Fruit fly (Drosophila melanogaster) whole organism, embryonic: Measurements from ENCODE around the gene CG15472.

ENCODE experiments used
- ATbp ChIP-seq: fragments of 200-800 bp; sonication (Bioruptor generic); optimal IDR thresholded peaks from 2 replicates; lab custom pipeline; 2017; ENCODE audit warnings: missing biosample characterization, mild to moderate bottlenecking, missing genetic modification characterization, missing genetic modification reagents
- Aef1 ChIP-seq: fragments of 200-800 bp; sonication (Bioruptor generic); IDR thresholded peaks from 3 replicates; pipeline ENCODE4 v1.3.6; 2022; ENCODE audit warnings: missing biosample characterization, missing genetic modification characterization
- CG11093 ChIP-seq: fragments of 200-800 bp; sonication (Bioruptor generic); IDR thresholded peaks from 3 replicates; pipeline ENCODE4 v1.3.6; 2022; ENCODE audit warnings: missing biosample characterization, missing genetic modification characterization
- CG11247 ChIP-seq: fragments of 200-800 bp; sonication (Bioruptor generic); IDR thresholded peaks from 2 replicates; pipeline ENCODE4 v1.3.6; 2022; ENCODE audit warnings: missing biosample characterization, missing genetic modification characterization
- CG11456 ChIP-seq: fragments of 200-800 bp; sonication (Bioruptor generic); IDR thresholded peaks from 3 replicates; pipeline ENCODE4 v1.3.6; 2022; ENCODE audit warnings: missing biosample characterization, missing genetic modification characterization
- CG12155 ChIP-seq: fragments of 200-800 bp; sonication (Bioruptor generic); optimal IDR thresholded peaks from 3 replicates; lab custom pipeline; 2016; ENCODE audit warnings: missing biosample characterization, missing genetic modification characterization
- CG12219 ChIP-seq: fragments of 200-800 bp; sonication (Bioruptor generic); optimal IDR thresholded peaks from 3 replicates; lab custom pipeline; 2018; ENCODE audit warnings: missing biosample characterization, mild to moderate bottlenecking, missing genetic modification characterization
- CG12236 ChIP-seq: fragments of 200-800 bp; sonication (Bioruptor generic); optimal IDR thresholded peaks from 2 replicates; lab custom pipeline; 2016; ENCODE audit warnings: missing biosample characterization, missing genetic modification characterization
- CG15514 ChIP-seq: fragments of 200-800 bp; sonication (Bioruptor generic); optimal IDR thresholded peaks from 3 replicates; lab custom pipeline; 2017; ENCODE audit warnings: missing biosample characterization, missing genetic modification characterization, mild to moderate bottlenecking, moderate library complexity, missing genetic modification reagents
- CG17912 ChIP-seq: fragments of 200-800 bp; sonication (Bioruptor generic); optimal IDR thresholded peaks from 2 replicates; lab custom pipeline; 2018; ENCODE audit warnings: missing biosample characterization, mild to moderate bottlenecking, missing genetic modification characterization
- CG2889 ChIP-seq: fragments of 200-800 bp; sonication (Bioruptor generic); IDR thresholded peaks from 3 replicates; pipeline ENCODE4 v1.3.6; 2022; ENCODE audit warnings: missing biosample characterization, missing genetic modification characterization
- CG3163 ChIP-seq: fragments of 200-800 bp; sonication (Bioruptor generic); optimal IDR thresholded peaks from 3 replicates; lab custom pipeline; 2016; ENCODE audit warnings: missing biosample characterization, missing genetic modification characterization
- CG3281 ChIP-seq: fragments of 200-800 bp; sonication (Bioruptor generic); optimal IDR thresholded peaks from 3 replicates; lab custom pipeline; 2017; ENCODE audit warnings: missing biosample characterization, mild to moderate bottlenecking, missing genetic modification characterization
- CG42726 ChIP-seq: fragments of 200-800 bp; sonication (Bioruptor generic); IDR thresholded peaks from 2 replicates; pipeline ENCODE4 v1.3.6; 2022; ENCODE audit warnings: missing biosample characterization, missing genetic modification characterization; ENCODE audit not compliant: partially characterized antibody
- CG4360 ChIP-seq: fragments of 200-800 bp; sonication (Bioruptor generic); IDR thresholded peaks from 2 replicates; pipeline ENCODE4 v1.3.6; 2022; ENCODE audit warnings: missing biosample characterization, missing genetic modification characterization
- CG4404 ChIP-seq: fragments of 200-800 bp; sonication (Bioruptor generic); IDR thresholded peaks from 2 replicates; pipeline ENCODE4 v1.3.6; 2022; ENCODE audit warnings: missing biosample characterization, missing genetic modification characterization
- CG6683 ChIP-seq: fragments of 200-800 bp; sonication (Bioruptor generic); optimal IDR thresholded peaks from 2 replicates; lab custom pipeline; 2017; ENCODE audit warnings: missing biosample characterization, mild to moderate bottlenecking, missing genetic modification characterization, missing genetic modification reagents
- CG7372 ChIP-seq: fragments of 200-800 bp; sonication (Bioruptor generic); IDR thresholded peaks from 2 replicates; pipeline ENCODE4 v1.3.6; 2022; ENCODE audit warnings: missing biosample characterization, missing genetic modification characterization
- CG9817 ChIP-seq: fragments of 200-800 bp; sonication (Bioruptor generic); optimal IDR thresholded peaks from 2 replicates; lab custom pipeline; 2018; ENCODE audit warnings: missing biosample characterization, mild to moderate bottlenecking, missing genetic modification characterization, moderate library complexity
- CoRest ChIP-seq: fragments of 200-800 bp; sonication (Bioruptor generic); optimal IDR thresholded peaks from 3 replicates; lab custom pipeline; 2018; ENCODE audit warnings: missing biosample characterization, mild to moderate bottlenecking, missing genetic modification characterization, moderate library complexity
- Doc2 ChIP-seq: fragments of 200-800 bp; sonication (Bioruptor generic); IDR thresholded peaks from 2 replicates; pipeline ENCODE4 v1.3.6; 2022; ENCODE audit warnings: missing biosample characterization, missing genetic modification characterization
- Doc3 ChIP-seq: fragments of 200-800 bp; sonication (Bioruptor generic); IDR thresholded peaks from 3 replicates; pipeline ENCODE4 v1.3.6; 2022; ENCODE audit warnings: missing biosample characterization, missing genetic modification characterization; ENCODE audit not compliant: partially characterized antibody
- Drgx ChIP-seq: fragments of 200-800 bp; sonication (Bioruptor generic); IDR thresholded peaks from 2 replicates; pipeline ENCODE4 v1.3.6; 2022; ENCODE audit warnings: missing biosample characterization, missing genetic modification characterization
- Eip74EF ChIP-seq, 2 experiments: fragments of 200-800 bp in 1 of 2; fragments of >200 bp in 1 of 2; sonication (Bioruptor generic) in 1 of 2; optimal IDR thresholded peaks; 2 replicates each; lab custom pipeline; 2017 to 2019; ENCODE audit warnings: missing biosample characterization in 2 of 2, missing genetic modification characterization in 2 of 2, mild to moderate bottlenecking in 1 of 2, moderate library complexity in 1 of 2
- Hr51 ChIP-seq, 2 experiments: fragments of 200-800 bp; sonication (Bioruptor generic); optimal IDR thresholded peaks; 2 replicates in 1 of 2; 3 replicates in 1 of 2; lab custom pipeline; 2016 to 2018; ENCODE audit warnings: missing biosample characterization in 2 of 2, missing genetic modification characterization in 2 of 2, mild to moderate bottlenecking in 1 of 2, moderate library complexity in 1 of 2
- Side ChIP-seq: fragments of 200-800 bp; sonication (Bioruptor generic); optimal IDR thresholded peaks from 2 replicates; lab custom pipeline; 2016; ENCODE audit warnings: missing biosample characterization, missing genetic modification characterization
- Sin3A ChIP-seq: fragments of >200 bp; optimal IDR thresholded peaks from 2 replicates; lab custom pipeline; 2018
- abd-A ChIP-seq: fragments of 200-800 bp; sonication (Bioruptor generic); optimal IDR thresholded peaks from 3 replicates; lab custom pipeline; 2019; ENCODE audit warnings: missing biosample characterization, mild to moderate bottlenecking, missing genetic modification characterization, moderate library complexity
- btn ChIP-seq: fragments of 200-800 bp; sonication (Bioruptor generic); optimal IDR thresholded peaks from 2 replicates; lab custom pipeline; 2016; ENCODE audit warnings: missing biosample characterization, missing genetic modification characterization
- cas ChIP-seq: fragments of 200-800 bp; sonication (Bioruptor generic); IDR thresholded peaks from 2 replicates; pipeline ENCODE4 v1.3.6; 2022; ENCODE audit warnings: missing biosample characterization, missing genetic modification characterization
- cato ChIP-seq: fragments of 200-800 bp; sonication (Bioruptor generic); optimal IDR thresholded peaks from 2 replicates; lab custom pipeline; 2016; ENCODE audit warnings: missing biosample characterization, missing genetic modification characterization, borderline replicate concordance
- crc ChIP-seq: fragments of 200-800 bp; sonication (Bioruptor generic); optimal IDR thresholded peaks from 2 replicates; lab custom pipeline; 2016; ENCODE audit warnings: missing biosample characterization, missing genetic modification characterization
- disco-r ChIP-seq: fragments of 200-800 bp; sonication (Bioruptor generic); optimal IDR thresholded peaks from 2 replicates; lab custom pipeline; 2016; ENCODE audit warnings: missing biosample characterization, missing genetic modification characterization
- jigr1 ChIP-seq: fragments of 200-800 bp; sonication (Bioruptor generic); IDR thresholded peaks from 3 replicates; pipeline ENCODE4 v1.3.6; 2022; ENCODE audit warnings: missing biosample characterization, missing genetic modification characterization
- ken ChIP-seq: fragments of 200-800 bp; sonication (Bioruptor generic); IDR thresholded peaks from 3 replicates; pipeline ENCODE4 v1.3.6; 2022; ENCODE audit warnings: missing biosample characterization, missing genetic modification characterization
- lmd ChIP-seq: fragments of 200-800 bp; sonication (Bioruptor generic); IDR thresholded peaks from 2 replicates; pipeline ENCODE4 v1.3.6; 2022; ENCODE audit warnings: missing biosample characterization, missing genetic modification characterization
- mirr ChIP-seq: fragments of 200-800 bp; sonication (Bioruptor generic); optimal IDR thresholded peaks from 3 replicates; lab custom pipeline; 2018; ENCODE audit warnings: missing biosample characterization, mild to moderate bottlenecking, missing genetic modification characterization
- nau ChIP-seq: fragments of 200-800 bp; sonication (Bioruptor generic); optimal IDR thresholded peaks from 3 replicates; lab custom pipeline; 2017; ENCODE audit warnings: missing biosample characterization, mild to moderate bottlenecking, missing genetic modification characterization, missing genetic modification reagents
- ranshi ChIP-seq: fragments of 200-800 bp; sonication (Bioruptor generic); IDR thresholded peaks from 2 replicates; pipeline ENCODE4 v1.3.6; 2022; ENCODE audit warnings: missing biosample characterization, missing genetic modification characterization
- schlank ChIP-seq: fragments of 200-800 bp; sonication (Bioruptor generic); optimal IDR thresholded peaks from 2 replicates; lab custom pipeline; 2018; ENCODE audit warnings: missing biosample characterization, mild to moderate bottlenecking, missing genetic modification characterization
- scrt ChIP-seq: fragments of 200-800 bp; sonication (Bioruptor generic); optimal IDR thresholded peaks from 2 replicates; lab custom pipeline; 2018; ENCODE audit warnings: missing biosample characterization, mild to moderate bottlenecking, missing genetic modification characterization, moderate library complexity
- sens ChIP-seq: fragments of 200-800 bp; sonication (Bioruptor generic); peaks from one replicate; lab custom pipeline; 2016; ENCODE audit warnings: missing biosample characterization, missing genetic modification characterization
- shn ChIP-seq: fragments of 200-800 bp; sonication (Bioruptor generic); optimal IDR thresholded peaks from 3 replicates; lab custom pipeline; 2016; ENCODE audit warnings: missing biosample characterization, missing genetic modification characterization
- slbo ChIP-seq: fragments of 200-800 bp; sonication (Bioruptor generic); IDR thresholded peaks from 2 replicates; pipeline ENCODE4 v1.3.6; 2022; ENCODE audit warnings: missing biosample characterization, missing genetic modification characterization
- sob ChIP-seq: fragments of 200-800 bp; sonication (Bioruptor generic); IDR thresholded peaks from 2 replicates; pipeline ENCODE4 v1.3.6; 2022; ENCODE audit warnings: missing biosample characterization, missing genetic modification characterization
- tll ChIP-seq, 2 experiments: fragments of 200-800 bp in 1 of 2; fragments of >200 bp in 1 of 2; sonication (Bioruptor generic) in 1 of 2; optimal IDR thresholded peaks; 2 replicates each; lab custom pipeline; 2017 to 2019; ENCODE audit warnings: missing biosample characterization in 2 of 2, missing genetic modification characterization in 2 of 2, mild to moderate bottlenecking in 1 of 2, moderate library complexity in 1 of 2
- usp ChIP-seq: fragments of >200 bp; optimal IDR thresholded peaks from 2 replicates; lab custom pipeline; 2017; ENCODE audit warnings: missing biosample characterization, missing genetic modification characterization

CG15472 gene

dm6 chrX:4782689-4783088 is 12.8 kb upstream of the CG15472 start, which contains the start of gene CG15471:
TSS of gene CG15471 (minus strand) at chrX:4782789.
- no peak for TF ChIP-seq Sin3A
- TF ChIP-seq CG7372 (GFP tag; lab: Robert Waterston, UW): peak; percentile 27; the same call in 1 of the 2 replicates
- TF ChIP-seq, all 482 proteins: peak for 1

- TF ChIP-seq CG6683 (GFP tag; lab: Kevin White, UChicago) (no peak), slbo (GFP tag; lab: Robert Waterston, UW) (no peak), CG3163 (GFP tag; lab: Kevin White, UChicago) (no peak), mirr (no peak), cas (no peak), Aef1 (no peak), abd-A (tag; lab: Kevin White, UChicago) (no peak), cato (no peak), CG2889 (GFP tag; lab: Robert Waterston, UW) (no peak), Doc2 (GFP tag; lab: Robert Waterston, UW) (no peak), Drgx (no peak), CG11247 (GFP tag; lab: Robert Waterston, UW) (no peak)
Measured at dm6 chrX:4777275-4777674, 7.3 kb upstream of the CG15472 start, which contains the start of gene CG2871. TSS of gene CG2871 (minus strand) at chrX:4777375.

- no peak for TF ChIP-seq CG3163 (GFP tag; lab: Kevin White, UChicago)
- no peak for TF ChIP-seq CG4360 (GFP tag; lab: Robert Waterston, UW)
- no peak for TF ChIP-seq CG12236 (GFP tag; lab: Kevin White, UChicago)
- no peak for TF ChIP-seq disco-r (GFP tag; lab: Kevin White, UChicago)
- no peak for TF ChIP-seq Doc3
- TF ChIP-seq btn (GFP tag; lab: Kevin White, UChicago): no peak
- no peak for TF ChIP-seq tll (GFP tag; optimal IDR thresholded peaks at IDR 0.05; lab: Kevin White, UChicago)
- TF ChIP-seq CG9817 (tag; lab: Kevin White, UChicago): no peak
- no peak for TF ChIP-seq ken
- TF ChIP-seq crc (GFP tag; lab: Kevin White, UChicago): no peak
- no peak for TF ChIP-seq nau (GFP tag; lab: Kevin White, UChicago)
Measured at dm6 chrX:4771488-4771887, 1.6 kb upstream of the CG15472 start, which contains the start of gene Klf15. TSS of gene Klf15 (minus strand) at chrX:4771588.

dm6 chrX:4762267-4762666 is 7.7 kb downstream of the CG15472 start:
- TF ChIP-seq CG12155 (GFP tag; lab: Kevin White, UChicago) (no peak), Hr51 (GFP tag; optimal IDR thresholded peaks at IDR 0.05; lab: Kevin White, UChicago) (peak in 1 of 2 experiments; percentile 50), Side (GFP tag; lab: Kevin White, UChicago) (no peak), CG42726 (no peak), CG11093 (0 out of 3 replicates have a peak, but pooled peaks have one; percentile 25), lmd (GFP tag; lab: Robert Waterston, UW) (peak; percentile 48; the same call in 1 of the 2 replicates), sens (peak; percentile 67), CG4404 (GFP tag; lab: Robert Waterston, UW) (no peak), CG15514 (GFP tag; lab: Kevin White, UChicago) (peak; percentile 21), schlank (no peak), ATbp (GFP tag; lab: Kevin White, UChicago) (peak; percentile 20), CG12219 (GFP tag; lab: Kevin White, UChicago) (no peak), sob (GFP tag; lab: Robert Waterston, UW) (peak; percentile 28; the same call in 1 of the 2 replicates), Sin3A (no peak), CG9817 (tag; lab: Kevin White, UChicago) (peak; percentile 26), ranshi (peak; percentile 37; the same call in 1 of the 2 replicates), CoRest (tag; lab: Kevin White, UChicago) (peak; percentile 39), Eip74EF (GFP tag; optimal IDR thresholded peaks at IDR 0.05; lab: Kevin White, UChicago) (no peak), usp (GFP tag; lab: Kevin White, UChicago) (no peak), CG17912 (GFP tag; lab: Kevin White, UChicago) (no peak), scrt (GFP tag; lab: Kevin White, UChicago) (peak; percentile 21), CG3281 (GFP tag; lab: Kevin White, UChicago) (peak; percentile 9), CG11456 (no peak), shn (GFP tag; lab: Kevin White, UChicago) (no peak), jigr1 (GFP tag; lab: Robert Waterston, UW) (no peak)
